Worm (Caenorhabditis elegans) whole organism, midembryonic: Measurements from ENCODE around the gene C04G2.5.

Experiments used
- T22C8.4 ChIP-seq: fragments of 200-800 bp; sonication (Bioruptor generic); IDR thresholded peaks from 2 replicates; pipeline ENCODE4 v1.3.6; 2022; ENCODE audit warnings: missing genetic modification characterization, missing compliant biosample characterization
- ref-1 ChIP-seq: fragments of 200-800 bp; sonication (Bioruptor generic); conservative IDR thresholded peaks from 2 replicates; pipeline ENCODE4 v1.3.6; 2022; ENCODE audit warnings: missing genetic modification reagents, missing genetic modification characterization, missing compliant biosample characterization
- ztf-23 ChIP-seq: fragments of 200-800 bp; sonication (Bioruptor generic); IDR thresholded peaks from 2 replicates; pipeline ENCODE4 v1.3.6; 2022; ENCODE audit warnings: missing genetic modification reagents, missing genetic modification characterization, missing compliant biosample characterization

DNA sequence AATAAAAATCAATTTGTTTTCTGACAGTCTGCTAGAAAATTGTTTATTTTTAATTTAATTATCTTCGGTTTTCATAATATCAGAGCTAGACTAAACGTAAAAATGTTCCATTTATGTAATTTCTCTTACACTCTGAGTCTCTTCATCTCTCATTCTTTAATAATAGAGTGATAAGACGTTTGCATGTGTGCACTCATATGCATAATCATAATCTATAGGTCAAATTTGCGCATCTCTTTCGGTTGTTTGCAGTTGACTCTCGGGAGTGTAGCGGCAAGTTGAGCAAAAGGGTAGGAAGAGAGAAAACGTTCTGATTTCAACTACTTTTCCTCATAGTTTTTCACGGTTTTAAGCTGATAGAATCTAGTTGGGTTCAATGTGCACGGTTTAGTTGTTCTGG is 28.6 kb downstream of the C04G2.5 start:
- no peak for TF ChIP-seq ztf-23
- no peak for TF ChIP-seq T22C8.4 (GFP tag; lab: Robert Waterston, UW)
- TF ChIP-seq ref-1 (GFP tag; lab: Robert Waterston, UW) = no peak
